Fruit fly (Drosophila melanogaster) whole organism, embryonic: ENCODE data around the gene Tomosyn.

Source experiments
- Aef1 ChIP-seq: fragments of 200-800 bp; sonication (Bioruptor generic); IDR thresholded peaks from 3 replicates; pipeline ENCODE4 v1.3.6; 2022; ENCODE audit warnings: missing biosample characterization, missing genetic modification characterization
- CG10147 ChIP-seq: fragments of 200-800 bp; sonication (Bioruptor generic); optimal IDR thresholded peaks from 2 replicates; lab custom pipeline; 2019; ENCODE audit warnings: missing biosample characterization, mild to moderate bottlenecking, missing genetic modification characterization, moderate library complexity
- CG10267 ChIP-seq: fragments of 200-800 bp; sonication (Bioruptor generic); optimal IDR thresholded peaks from 2 replicates; lab custom pipeline; 2018; ENCODE audit warnings: missing biosample characterization, mild to moderate bottlenecking, missing genetic modification characterization, moderate library complexity
- CG10959 ChIP-seq: fragments of 200-800 bp; sonication (Bioruptor generic); IDR thresholded peaks from 2 replicates; pipeline ENCODE4 v1.3.6; 2022; ENCODE audit warnings: missing biosample characterization, missing genetic modification characterization
- CG10979 ChIP-seq: fragments of 200-800 bp; sonication (Bioruptor generic); optimal IDR thresholded peaks from 2 replicates; lab custom pipeline; 2018; ENCODE audit warnings: missing biosample characterization, mild to moderate bottlenecking, missing genetic modification characterization, moderate library complexity
- CG11085 ChIP-seq: fragments of 200-800 bp; sonication (Bioruptor generic); IDR thresholded peaks from 2 replicates; pipeline ENCODE4 v1.3.6; 2022; ENCODE audit warnings: missing biosample characterization, missing genetic modification characterization
- CG11456 ChIP-seq: fragments of 200-800 bp; sonication (Bioruptor generic); IDR thresholded peaks from 3 replicates; pipeline ENCODE4 v1.3.6; 2022; ENCODE audit warnings: missing biosample characterization, missing genetic modification characterization
- CG11504 ChIP-seq: fragments of 200-800 bp; sonication (Bioruptor generic); optimal IDR thresholded peaks from 3 replicates; lab custom pipeline; 2019; ENCODE audit warnings: missing biosample characterization, mild to moderate bottlenecking, missing genetic modification characterization, moderate library complexity
- CG12391 ChIP-seq: fragments of 200-800 bp; sonication (Bioruptor generic); optimal IDR thresholded peaks from 3 replicates; lab custom pipeline; 2018; ENCODE audit warnings: missing biosample characterization, mild to moderate bottlenecking, missing genetic modification characterization, moderate library complexity
- CG12744 ChIP-seq: fragments of 200-800 bp; sonication (Bioruptor generic); optimal IDR thresholded peaks from 2 replicates; lab custom pipeline; 2016; ENCODE audit warnings: missing biosample characterization, missing genetic modification characterization
- CG13894 ChIP-seq: fragments of 200-800 bp; sonication (Bioruptor generic); optimal IDR thresholded peaks from 3 replicates; lab custom pipeline; 2018; ENCODE audit warnings: missing biosample characterization, mild to moderate bottlenecking, missing genetic modification characterization, moderate library complexity
- CG14667 ChIP-seq: fragments of 200-800 bp; sonication (Bioruptor generic); IDR thresholded peaks from 2 replicates; pipeline ENCODE4 v1.3.6; 2022; ENCODE audit warnings: missing biosample characterization, missing genetic modification characterization
- CG14965 ChIP-seq: fragments of 200-800 bp; sonication (Bioruptor generic); optimal IDR thresholded peaks from 2 replicates; lab custom pipeline; 2016; ENCODE audit warnings: missing biosample characterization, missing genetic modification characterization, borderline replicate concordance
- CG15269 ChIP-seq: fragments of 200-800 bp; sonication (Bioruptor generic); optimal IDR thresholded peaks from 2 replicates; lab custom pipeline; 2018; ENCODE audit warnings: missing biosample characterization, mild to moderate bottlenecking, missing genetic modification characterization, moderate library complexity
- CG1647 ChIP-seq: fragments of 200-800 bp; sonication (Bioruptor generic); optimal IDR thresholded peaks from 3 replicates; lab custom pipeline; 2016; ENCODE audit warnings: missing biosample characterization, missing genetic modification characterization
- CG1792 ChIP-seq: fragments of 200-800 bp; sonication (Bioruptor generic); optimal IDR thresholded peaks from 2 replicates; lab custom pipeline; 2016; ENCODE audit warnings: missing biosample characterization, missing genetic modification characterization
- CG1832 ChIP-seq: fragments of 200-800 bp; sonication (Bioruptor generic); optimal IDR thresholded peaks from 2 replicates; lab custom pipeline; 2017; ENCODE audit warnings: missing biosample characterization, mild to moderate bottlenecking, missing genetic modification characterization, inconsistent platforms
- CG30431 ChIP-seq: fragments of 200-800 bp; sonication (Bioruptor generic); optimal IDR thresholded peaks from 2 replicates; lab custom pipeline; 2017; ENCODE audit warnings: missing biosample characterization, missing genetic modification characterization
- CG3726 ChIP-seq: fragments of 200-800 bp; sonication (Bioruptor generic); IDR thresholded peaks from 3 replicates; pipeline ENCODE4, ENCODE4 v1.3.6; 2022; ENCODE audit warnings: missing biosample characterization, missing genetic modification characterization
- CG43689 ChIP-seq: fragments of 200-800 bp; sonication (Bioruptor generic); IDR thresholded peaks from 2 replicates; pipeline ENCODE4 v1.3.6; 2022; ENCODE audit warnings: missing biosample characterization, missing genetic modification characterization
- CG6272 ChIP-seq: fragments of 200-800 bp; sonication (Bioruptor generic); IDR thresholded peaks from 2 replicates; pipeline ENCODE4 v1.3.6; 2022; ENCODE audit warnings: missing biosample characterization, missing genetic modification characterization
- CG6854 ChIP-seq: fragments of 200-800 bp; sonication (Bioruptor generic); optimal IDR thresholded peaks from 3 replicates; lab custom pipeline; 2017; ENCODE audit warnings: missing biosample characterization, mild to moderate bottlenecking, missing genetic modification characterization
- CG7372 ChIP-seq: fragments of 200-800 bp; sonication (Bioruptor generic); IDR thresholded peaks from 2 replicates; pipeline ENCODE4 v1.3.6; 2022; ENCODE audit warnings: missing biosample characterization, missing genetic modification characterization
- CG8478 ChIP-seq: fragments of >200 bp; optimal IDR thresholded peaks from 2 replicates; lab custom pipeline; 2018
- CG8765 ChIP-seq: fragments of 200-800 bp; sonication (Bioruptor generic); IDR thresholded peaks from 2 replicates; pipeline ENCODE4 v1.3.6; 2022; ENCODE audit warnings: missing biosample characterization, missing genetic modification characterization
- CG9876 ChIP-seq: fragments of 200-800 bp; sonication (Bioruptor generic); optimal IDR thresholded peaks from 2 replicates; lab custom pipeline; 2016; ENCODE audit warnings: missing biosample characterization, missing genetic modification characterization
- CkIIα-i1 ChIP-seq: fragments of 200-800 bp; sonication (Bioruptor generic); IDR thresholded peaks from 2 replicates; pipeline ENCODE4 v1.3.6; 2022; ENCODE audit warnings: missing biosample characterization, missing genetic modification characterization
- Doc2 ChIP-seq: fragments of 200-800 bp; sonication (Bioruptor generic); IDR thresholded peaks from 2 replicates; pipeline ENCODE4 v1.3.6; 2022; ENCODE audit warnings: missing biosample characterization, missing genetic modification characterization
- Gug ChIP-seq: fragments of 200-800 bp; sonication (Bioruptor generic); IDR thresholded peaks from 4 replicates; pipeline ENCODE4 v1.3.6; 2022; ENCODE audit warnings: missing biosample characterization, missing genetic modification characterization
- Hand ChIP-seq: fragments of 200-800 bp; sonication (Bioruptor generic); optimal IDR thresholded peaks from 2 replicates; lab custom pipeline; 2017; ENCODE audit warnings: mild to moderate bottlenecking, missing biosample characterization, missing genetic modification reagents, missing genetic modification characterization
- Hmr ChIP-seq: fragments of 200-800 bp; sonication (Bioruptor generic); optimal IDR thresholded peaks from 3 replicates; lab custom pipeline; 2017; ENCODE audit warnings: mild to moderate bottlenecking, missing biosample characterization, missing genetic modification reagents, missing genetic modification characterization
- Hmx ChIP-seq: fragments of 200-800 bp; sonication (Bioruptor generic); optimal IDR thresholded peaks from 2 replicates; lab custom pipeline; 2016; ENCODE audit warnings: missing biosample characterization, missing genetic modification characterization
- Max ChIP-seq: fragments of 200-800 bp; sonication (Bioruptor generic); optimal IDR thresholded peaks from 2 replicates; lab custom pipeline; 2016; ENCODE audit warnings: missing biosample characterization, mild to moderate bottlenecking, missing genetic modification characterization
- NC2α ChIP-seq: fragments of 200-800 bp; sonication (Bioruptor generic); optimal IDR thresholded peaks from 2 replicates; lab custom pipeline; 2016; ENCODE audit warnings: missing biosample characterization, missing genetic modification characterization
- Nf-YA ChIP-seq: fragments of 200-800 bp; sonication (Bioruptor generic); IDR thresholded peaks from 2 replicates; pipeline ENCODE4 v1.3.6; 2022; ENCODE audit warnings: missing biosample characterization, missing genetic modification characterization
- Optix ChIP-seq: fragments of 200-800 bp; sonication (Bioruptor generic); IDR thresholded peaks from 3 replicates; pipeline ENCODE4 v1.3.6; 2022; ENCODE audit warnings: missing biosample characterization, missing genetic modification characterization
- Poxn ChIP-seq: fragments of 200-800 bp; sonication (Bioruptor generic); IDR thresholded peaks from 2 replicates; pipeline ENCODE4 v1.3.6; 2022; ENCODE audit warnings: missing biosample characterization, missing genetic modification characterization
- Ptx1 ChIP-seq: fragments of 200-800 bp; sonication (Bioruptor generic); IDR thresholded peaks from 2 replicates; pipeline ENCODE4 v1.3.6; 2022; ENCODE audit warnings: missing biosample characterization, missing genetic modification characterization
- Sry-δ ChIP-seq: fragments of 200-800 bp; sonication (Bioruptor generic); optimal IDR thresholded peaks from 2 replicates; lab custom pipeline; 2016; ENCODE audit warnings: missing biosample characterization, missing genetic modification characterization
- Stat92E ChIP-seq, 3 experiments: fragments of >200 bp in 2 of 3; fragments of 200-800 bp in 1 of 3; sonication (Bioruptor generic) in 1 of 3; optimal IDR thresholded peaks; 2 replicates each; lab custom pipeline; 2017 to 2019; ENCODE audit warnings: missing biosample characterization in 3 of 3, missing genetic modification characterization in 3 of 3, mild to moderate bottlenecking in 1 of 3, moderate library complexity in 1 of 3
- cg ChIP-seq: fragments of 200-800 bp; sonication (Bioruptor generic); optimal IDR thresholded peaks from 3 replicates; lab custom pipeline; 2019; ENCODE audit warnings: missing biosample characterization, mild to moderate bottlenecking, missing genetic modification characterization, moderate library complexity
- ci ChIP-seq: fragments of 200-800 bp; sonication (Bioruptor generic); IDR thresholded peaks from 3 replicates; pipeline ENCODE4 v1.3.6; 2022; ENCODE audit warnings: missing biosample characterization, missing genetic modification characterization
- dati ChIP-seq: fragments of 200-800 bp; sonication (Bioruptor generic); IDR thresholded peaks from 2 replicates; pipeline ENCODE4 v1.3.6; 2022; ENCODE audit warnings: missing biosample characterization, missing genetic modification characterization
- dmrt99B ChIP-seq: fragments of 200-800 bp; sonication (Bioruptor generic); optimal IDR thresholded peaks from 2 replicates; lab custom pipeline; 2018; ENCODE audit warnings: missing biosample characterization, mild to moderate bottlenecking, missing genetic modification characterization, moderate library complexity
- esg ChIP-seq: fragments of 200-800 bp; sonication (Bioruptor generic); conservative IDR thresholded peaks from 2 replicates; pipeline ENCODE4 v1.3.6; 2022; ENCODE audit warnings: missing biosample characterization, missing genetic modification characterization
- gsb-n ChIP-seq: fragments of 200-800 bp; sonication (Bioruptor generic); optimal IDR thresholded peaks from 3 replicates; lab custom pipeline; 2018; ENCODE audit warnings: missing biosample characterization, mild to moderate bottlenecking, missing genetic modification characterization
- mld ChIP-seq: fragments of 200-800 bp; sonication (Bioruptor generic); IDR thresholded peaks from 3 replicates; pipeline ENCODE4 v1.3.6; 2022; ENCODE audit warnings: missing biosample characterization, missing genetic modification characterization; ENCODE audit not compliant: partially characterized antibody
- otp ChIP-seq: fragments of 200-800 bp; sonication (Bioruptor generic); IDR thresholded peaks from 3 replicates; pipeline ENCODE4, ENCODE4 v1.3.6; 2022; ENCODE audit warnings: missing biosample characterization, missing genetic modification characterization
- p53 ChIP-seq: fragments of 200-800 bp; sonication (Bioruptor generic); optimal IDR thresholded peaks from 2 replicates; lab custom pipeline; 2016; ENCODE audit warnings: missing biosample characterization, missing genetic modification characterization
- slou ChIP-seq: fragments of 200-800 bp; sonication (Bioruptor generic); optimal IDR thresholded peaks from 3 replicates; lab custom pipeline; 2016; ENCODE audit warnings: missing biosample characterization, missing genetic modification characterization
- sob ChIP-seq: fragments of 200-800 bp; sonication (Bioruptor generic); IDR thresholded peaks from 2 replicates; pipeline ENCODE4 v1.3.6; 2022; ENCODE audit warnings: missing biosample characterization, missing genetic modification characterization
- tin ChIP-seq: fragments of 200-800 bp; sonication (Bioruptor generic); optimal IDR thresholded peaks from 3 replicates; lab custom pipeline; 2016; ENCODE audit warnings: missing biosample characterization, missing genetic modification characterization

Tomosyn gene

dm6 chrX:12660030-12660630, 28.7 kb downstream of the Tomosyn start (continued):
- TF ChIP-seq Optix (GFP tag; lab: Robert Waterston, UW), result no peak
- no peak for TF ChIP-seq otp
- no peak for TF ChIP-seq Doc2 (GFP tag; lab: Robert Waterston, UW)
- no peak for TF ChIP-seq CkIIα-i1 (GFP tag; lab: Robert Waterston, UW)
- no peak for TF ChIP-seq CG12744
- TF ChIP-seq CG11085, result no peak
- no peak for TF ChIP-seq CG10147
- no peak for TF ChIP-seq Hmx (GFP tag; lab: Kevin White, UChicago)
- TF ChIP-seq CG1647 (GFP tag; lab: Kevin White, UChicago), result no peak
- TF ChIP-seq CG30431 (GFP tag; lab: Kevin White, UChicago), result no peak
- TF ChIP-seq CG14667 (GFP tag; lab: Robert Waterston, UW), result no peak
- TF ChIP-seq mld (GFP tag; lab: Robert Waterston, UW), result no peak
- TF ChIP-seq CG7372, result no peak
- TF ChIP-seq CG13894 (tag; lab: Kevin White, UChicago), result no peak
- no peak for TF ChIP-seq Poxn (GFP tag; lab: Robert Waterston, UW)
- TF ChIP-seq NC2α, result no peak
- no peak for TF ChIP-seq CG6854 (GFP tag; lab: Kevin White, UChicago)
- no peak for TF ChIP-seq CG11456 (GFP tag; lab: Robert Waterston, UW)
- no peak for TF ChIP-seq CG9876 (GFP tag; lab: Kevin White, UChicago)
- TF ChIP-seq Aef1 (GFP tag; lab: Robert Waterston, UW), result no peak
- no peak for TF ChIP-seq slou (GFP tag; lab: Kevin White, UChicago)
- no peak for TF ChIP-seq dmrt99B
- TF ChIP-seq esg (GFP tag; lab: Robert Waterston, UW), result no peak
- no peak for TF ChIP-seq dati (GFP tag; lab: Robert Waterston, UW)
- TF ChIP-seq Max (GFP tag; lab: Kevin White, UChicago), result no peak
- TF ChIP-seq CG43689 (GFP tag; lab: Robert Waterston, UW), result no peak
- TF ChIP-seq ci (GFP tag; lab: Robert Waterston, UW), result no peak
- TF ChIP-seq Gug (GFP tag; lab: Robert Waterston, UW), result no peak
- no peak for TF ChIP-seq p53 (GFP tag; lab: Kevin White, UChicago)
- no peak for TF ChIP-seq CG8478 (lab: Kevin White, UChicago)
- peak; percentile 82 for TF ChIP-seq cg (GFP tag; lab: Kevin White, UChicago)
- TF ChIP-seq Hand (GFP tag; lab: Kevin White, UChicago), result no peak
- TF ChIP-seq CG1832 (GFP tag; lab: Kevin White, UChicago), result no peak
- peak; percentile 10 for TF ChIP-seq Hmr (GFP tag; lab: Kevin White, UChicago)
- TF ChIP-seq tin, result no peak
- TF ChIP-seq Ptx1 (GFP tag; lab: Robert Waterston, UW), result no peak
- no peak for TF ChIP-seq Nf-YA (GFP tag; lab: Robert Waterston, UW)
- TF ChIP-seq CG1792 (GFP tag; lab: Kevin White, UChicago), result no peak
- TF ChIP-seq CG11504 (tag; lab: Kevin White, UChicago), result no peak
- TF ChIP-seq gsb-n, result no peak
- TF ChIP-seq Sry-δ (GFP tag; lab: Kevin White, UChicago), result no peak
- TF ChIP-seq Stat92E (GFP tag; optimal IDR thresholded peaks at IDR 0.05; lab: Kevin White, UChicago), result peak in 1 of 3 experiments; percentile 56
- TF ChIP-seq CG10979 (tag; lab: Kevin White, UChicago), result no peak
- TF ChIP-seq CG10959 (GFP tag; lab: Robert Waterston, UW), result no peak
- no peak for TF ChIP-seq CG8765 (GFP tag; lab: Robert Waterston, UW)
- no peak for TF ChIP-seq CG14965
- no peak for TF ChIP-seq CG15269 (tag; lab: Kevin White, UChicago)
- TF ChIP-seq sob (GFP tag; lab: Robert Waterston, UW), result no peak
- no peak for TF ChIP-seq CG6272
- peak; percentile 10 for TF ChIP-seq CG10267 (tag; lab: Kevin White, UChicago)
- TF ChIP-seq CG12391, result no peak
- no peak for TF ChIP-seq CG3726 (GFP tag; lab: Robert Waterston, UW)
